In genomic region chrIV:17474047-17474446, ce11 we compare ENCODE assay signal across 5 worm cellular contexts.
TF ChIP-seq lines count a peak whose summit lies in the region.

No protein-coding gene starts in this region.

TF ChIP-seq in whole organism, L1 larva, 84 proteins besides CTCF, POLR2A, EP300 and RAD21:
- peak; percentile 58 for TF ChIP-seq blmp-1 (tag; optimal IDR thresholded peaks at IDR 0.05; lab: Kevin White, UChicago)
- TF ChIP-seq vab-15 (tag; optimal IDR thresholded peaks at IDR 0.05; lab: Kevin White, UChicago), result no peak
- TF ChIP-seq tbx-2 (tag; optimal IDR thresholded peaks at IDR 0.05; lab: Kevin White, UChicago), result no peak
- TF ChIP-seq nhr-85 (tag; lab: Kevin White, UChicago), result peak; percentile 69
- no peak for TF ChIP-seq ztf-4 (tag; optimal IDR thresholded peaks at IDR 0.05; lab: Kevin White, UChicago)
- TF ChIP-seq hlh-4 (tag; optimal IDR thresholded peaks at IDR 0.05; lab: Kevin White, UChicago), result no peak

TF ChIP-seq in whole organism, L2 larva, 48 proteins besides CTCF, POLR2A, EP300 and RAD21:
- TF ChIP-seq Y55F3AM.14 (GFP tag; optimal IDR thresholded peaks at IDR 0.05; lab: Kevin White, UChicago) (no peak), elt-3 (tag; optimal IDR thresholded peaks at IDR 0.05; lab: Kevin White, UChicago) (no peak), crh-2 (tag; optimal IDR thresholded peaks at IDR 0.05; lab: Kevin White, UChicago) (peak; percentile 4), nhr-77 (tag; optimal IDR thresholded peaks at IDR 0.05; lab: Kevin White, UChicago) (no peak), sma-3 (GFP tag; optimal IDR thresholded peaks at IDR 0.05; lab: Kevin White, UChicago) (no peak), alr-1 (tag; optimal IDR thresholded peaks at IDR 0.05; lab: Kevin White, UChicago) (no peak), C34F6.9 (tag; optimal IDR thresholded peaks at IDR 0.05; lab: Kevin White, UChicago) (no peak), blmp-1 (tag; optimal IDR thresholded peaks at IDR 0.05; lab: Kevin White, UChicago; ENCODE audit: insufficient read depth) (peak; percentile 64), nhr-25 (tag; optimal IDR thresholded peaks at IDR 0.05; lab: Kevin White, UChicago) (peak; percentile 78), nhr-12 (tag; optimal IDR thresholded peaks at IDR 0.05; lab: Kevin White, UChicago) (no peak)

TF ChIP-seq in whole organism, L3 larva, 47 proteins besides CTCF, POLR2A, EP300 and RAD21:
- TF ChIP-seq tbx-2 (tag; optimal IDR thresholded peaks at IDR 0.05; lab: Kevin White, UChicago) (no peak), nhr-23 (tag; optimal IDR thresholded peaks at IDR 0.05; lab: Kevin White, UChicago) (peak; percentile 22)

TF ChIP-seq in whole organism, L4 larva, 104 proteins besides CTCF, POLR2A, EP300 and RAD21:
- TF ChIP-seq ctbp-1 (GFP tag; IDR thresholded peaks at IDR 0.05; lab: Robert Waterston, UW) (peak; percentile 34; the same call in 1 of the 2 replicates), hlh-30 (tag; optimal IDR thresholded peaks at IDR 0.05; lab: Kevin White, UChicago; ENCODE audit: insufficient read depth) (peak; percentile 40), T20F7.1 (GFP tag; optimal IDR thresholded peaks at IDR 0.05; lab: Kevin White, UChicago) (no peak), mdt-29 (GFP tag; IDR thresholded peaks at IDR 0.05; lab: Robert Waterston, UW) (0 out of 2 replicates have a peak, but pooled peaks have one; percentile 18), cey-2 (tag; optimal IDR thresholded peaks at IDR 0.05; lab: Kevin White, UChicago; ENCODE audit: borderline replicate concordance, insufficient read depth) (peak; percentile 56), dve-1 (tag; optimal IDR thresholded peaks at IDR 0.05; lab: Kevin White, UChicago; ENCODE audit: insufficient read depth) (peak; percentile 42), lin-13 (GFP tag; optimal IDR thresholded peaks at IDR 0.05; lab: Kevin White, UChicago) (no peak), hmg-1.1 (GFP tag; IDR thresholded peaks at IDR 0.05; lab: Robert Waterston, UW) (0 out of 2 replicates have a peak, but pooled peaks have one; percentile 14), nhr-28 (tag; optimal IDR thresholded peaks at IDR 0.05; lab: Kevin White, UChicago) (peak; percentile 1), ZK546.5 (tag; optimal IDR thresholded peaks at IDR 0.05; lab: Kevin White, UChicago) (no peak), madf-9 (GFP tag; conservative IDR thresholded peaks at IDR 0.05; lab: Robert Waterston, UW) (no peak), nhr-102 (tag; optimal IDR thresholded peaks at IDR 0.05; lab: Kevin White, UChicago) (no peak)

TF ChIP-seq in whole organism, young adult, 124 proteins besides CTCF, POLR2A, EP300 and RAD21:
- TF ChIP-seq ekl-4 (GFP tag; IDR thresholded peaks at IDR 0.05; lab: Robert Waterston, UW) (no peak), nfya-1 (tag; optimal IDR thresholded peaks at IDR 0.05; lab: Kevin White, UChicago; ENCODE audit: borderline replicate concordance, insufficient read depth) (no peak), ztf-3 (GFP tag; optimal IDR thresholded peaks at IDR 0.05; lab: Kevin White, UChicago) (no peak), akir-1 (GFP tag; optimal IDR thresholded peaks at IDR 0.05; lab: Kevin White, UChicago) (no peak), him-1 (tag; optimal IDR thresholded peaks at IDR 0.05; lab: Kevin White, UChicago) (no peak), snpc-3.4 (tag; optimal IDR thresholded peaks at IDR 0.05; lab: Kevin White, UChicago) (no peak), Y53F4B.3 (GFP tag; IDR thresholded peaks at IDR 0.05; lab: Robert Waterston, UW) (no peak), lin-40 (tag; optimal IDR thresholded peaks at IDR 0.05; lab: Kevin White, UChicago) (peak; percentile 76), somi-1 (GFP tag; optimal IDR thresholded peaks at IDR 0.05; lab: Kevin White, UChicago) (peak; percentile 33), nfyb-1 (GFP tag; IDR thresholded peaks at IDR 0.05; lab: Robert Waterston, UW) (0 out of 2 replicates have a peak, but pooled peaks have one; percentile 44), C06A6.2 (GFP tag; conservative IDR thresholded peaks at IDR 0.05; lab: Robert Waterston, UW) (no peak), B0019.2 (GFP tag; conservative IDR thresholded peaks at IDR 0.05; lab: Robert Waterston, UW) (no peak), ztf-26 (tag; optimal IDR thresholded peaks at IDR 0.05; lab: Kevin White, UChicago) (peak; percentile 43), hrde-1 (tag; optimal IDR thresholded peaks at IDR 0.05; lab: Kevin White, UChicago; ENCODE audit: borderline replicate concordance) (no peak), nfya-2 (GFP tag; IDR thresholded peaks at IDR 0.05; lab: Robert Waterston, UW) (no peak), unc-62 (GFP tag; optimal IDR thresholded peaks at IDR 0.05; lab: Kevin White, UChicago) (no peak), F57A8.1 (GFP tag; optimal IDR thresholded peaks at IDR 0.05; lab: Kevin White, UChicago) (no peak), Y67H2A.10 (GFP tag; conservative IDR thresholded peaks at IDR 0.05; lab: Robert Waterston, UW) (no peak)
